Worm (Caenorhabditis elegans) whole organism, early embryonic: ENCODE data around the gene pes-5.

ENCODE experiments used
- B0310.2 ChIP-seq: sonication (generic microtip); optimal IDR thresholded peaks from 2 replicates; lab custom pipeline; 2016; ENCODE audit warnings: mild to moderate bottlenecking, missing genetic modification characterization, missing compliant biosample characterization
- F13C5.2 ChIP-seq: sonication (generic microtip); optimal IDR thresholded peaks from 2 replicates; lab custom pipeline; 2017; ENCODE audit warnings: mild to moderate bottlenecking, missing genetic modification characterization, inconsistent platforms, missing compliant biosample characterization
- aly-1 ChIP-seq: sonication (generic microtip); optimal IDR thresholded peaks from 2 replicates; lab custom pipeline; 2016; ENCODE audit warnings: missing genetic modification characterization, missing compliant biosample characterization
- ama-1 ChIP-seq: fragments of 150-350 bp; optimal IDR thresholded peaks from 2 replicates; lab custom pipeline; 2014
- ceh-13 ChIP-seq: fragments of 200-800 bp; sonication (Bioruptor generic); optimal IDR thresholded peaks from 2 replicates; lab custom pipeline; 2018; ENCODE audit warnings: mild to moderate bottlenecking, missing genetic modification characterization, missing compliant biosample characterization
- ceh-36 ChIP-seq: sonication (generic microtip); optimal IDR thresholded peaks from 2 replicates; lab custom pipeline; 2016; ENCODE audit warnings: missing genetic modification characterization, inconsistent platforms, missing compliant biosample characterization
- ets-7 ChIP-seq: sonication (generic microtip); optimal IDR thresholded peaks from 2 replicates; lab custom pipeline; 2016; ENCODE audit warnings: missing genotype, missing genetic modification characterization, missing compliant biosample characterization
- flt-1 ChIP-seq: fragments of 200-800 bp; sonication (Bioruptor generic); IDR thresholded peaks from 2 replicates; pipeline ENCODE4 v1.3.6; 2022; ENCODE audit warnings: missing genetic modification characterization, missing compliant biosample characterization
- hmbx-1 ChIP-seq: sonication (generic microtip); optimal IDR thresholded peaks from 2 replicates; lab custom pipeline; 2016; ENCODE audit warnings: mild to moderate bottlenecking, missing genetic modification characterization, missing compliant biosample characterization
- hmg-4 ChIP-seq: fragments of 200-800 bp; sonication (Bioruptor generic); optimal IDR thresholded peaks from 2 replicates; lab custom pipeline; 2018; ENCODE audit warnings: mild to moderate bottlenecking, missing genetic modification characterization, missing compliant biosample characterization
- hnd-1 ChIP-seq: sonication (generic microtip); optimal IDR thresholded peaks from 2 replicates; lab custom pipeline; 2016; ENCODE audit warnings: missing genetic modification characterization, missing compliant biosample characterization
- pes-1 ChIP-seq: fragments of 200-800 bp; sonication (Bioruptor generic); IDR thresholded peaks from 2 replicates; pipeline ENCODE4 v1.3.6; 2022; ENCODE audit warnings: missing genetic modification reagents, missing genetic modification characterization, missing compliant biosample characterization
- scrt-1 ChIP-seq: fragments of 200-800 bp; sonication (Bioruptor generic); IDR thresholded peaks from 2 replicates; pipeline ENCODE4 v1.3.6; 2022; ENCODE audit warnings: missing genetic modification characterization, missing compliant biosample characterization
- sea-1 ChIP-seq: fragments of 200-800 bp; sonication (Bioruptor generic); conservative IDR thresholded peaks from 2 replicates; pipeline ENCODE4 v1.3.6; 2022; ENCODE audit warnings: missing genetic modification characterization, missing compliant biosample characterization
- tbx-11 ChIP-seq: fragments of 200-800 bp; sonication (Bioruptor generic); IDR thresholded peaks from 2 replicates; pipeline ENCODE4 v1.3.6; 2022; ENCODE audit warnings: missing genetic modification characterization, missing compliant biosample characterization
- tbx-37 ChIP-seq: fragments of 200-800 bp; sonication (Bioruptor generic); conservative IDR thresholded peaks from 2 replicates; pipeline ENCODE4 v1.3.6; 2022; ENCODE audit warnings: missing genetic modification reagents, missing genetic modification characterization, missing compliant biosample characterization
- tra-4 ChIP-seq: sonication (generic microtip); optimal IDR thresholded peaks from 2 replicates; lab custom pipeline; 2017; ENCODE audit warnings: missing genetic modification characterization, missing compliant biosample characterization

Gene pes-5

ce11 chrII:11844072-11844471, 14.3 kb upstream of the pes-5 start:
- TF ChIP-seq aly-1 (tag; lab: Kevin White, UChicago) (no peak), hmg-4 (no peak), pes-1 (GFP tag; lab: Robert Waterston, UW) (no peak), tbx-11 (GFP tag; lab: Robert Waterston, UW) (no peak), flt-1 (GFP tag; lab: Robert Waterston, UW) (no peak), B0310.2 (tag; lab: Kevin White, UChicago) (no peak), ceh-13 (GFP tag; lab: Kevin White, UChicago) (no peak), hmbx-1 (no peak), hnd-1 (tag; lab: Kevin White, UChicago) (no peak), scrt-1 (GFP tag; lab: Robert Waterston, UW) (no peak), F13C5.2 (tag; lab: Kevin White, UChicago) (no peak), ets-7 (tag; lab: Kevin White, UChicago) (no peak), ama-1 (lab: Kevin White, UChicago) (no peak), tra-4 (tag; lab: Kevin White, UChicago) (no peak), tbx-37 (no peak), ceh-36 (tag; lab: Kevin White, UChicago) (no peak), sea-1 (GFP tag; lab: Robert Waterston, UW) (no peak)

- TF ChIP-seq ama-1 (lab: Kevin White, UChicago) (no peak), flt-1 (GFP tag; lab: Robert Waterston, UW) (no peak), scrt-1 (GFP tag; lab: Robert Waterston, UW) (no peak), ets-7 (tag; lab: Kevin White, UChicago) (no peak), pes-1 (GFP tag; lab: Robert Waterston, UW) (no peak), hnd-1 (tag; lab: Kevin White, UChicago) (no peak), F13C5.2 (tag; lab: Kevin White, UChicago) (no peak), ceh-13 (GFP tag; lab: Kevin White, UChicago) (no peak), tra-4 (tag; lab: Kevin White, UChicago) (no peak), sea-1 (GFP tag; lab: Robert Waterston, UW) (no peak), ceh-36 (tag; lab: Kevin White, UChicago) (no peak), tbx-37 (no peak), hmbx-1 (no peak), hmg-4 (no peak)
These were observed 13.6 kb upstream of the pes-5 start for ce11 chrII:11843441-11843840.

- TF ChIP-seq scrt-1 (GFP tag; lab: Robert Waterston, UW) (no peak), ets-7 (tag; lab: Kevin White, UChicago) (no peak), ceh-36 (tag; lab: Kevin White, UChicago) (no peak), hmbx-1 (no peak), tbx-11 (GFP tag; lab: Robert Waterston, UW) (no peak), pes-1 (GFP tag; lab: Robert Waterston, UW) (no peak), sea-1 (GFP tag; lab: Robert Waterston, UW) (no peak), tbx-37 (no peak), flt-1 (GFP tag; lab: Robert Waterston, UW) (no peak), hmg-4 (no peak), ama-1 (lab: Kevin White, UChicago) (no peak), ceh-13 (GFP tag; lab: Kevin White, UChicago) (no peak), aly-1 (tag; lab: Kevin White, UChicago) (no peak), hnd-1 (tag; lab: Kevin White, UChicago) (no peak)
These were observed 12.9 kb upstream of the pes-5 start for ce11 chrII:11842766-11843165.

ce11 chrII:11842317-11842716, 12.5 kb upstream of the pes-5 start, which contains the start of gene T27D12.1:
Gene T27D12.1 (plus strand): TSS chrII:11842617.
- TF ChIP-seq tbx-11 (GFP tag; lab: Robert Waterston, UW), result no peak
- TF ChIP-seq hnd-1 (tag; lab: Kevin White, UChicago), result no peak
- no peak for TF ChIP-seq ets-7 (tag; lab: Kevin White, UChicago)
- TF ChIP-seq tra-4 (tag; lab: Kevin White, UChicago), result no peak
- TF ChIP-seq hmg-4, result no peak
- no peak for TF ChIP-seq ceh-36 (tag; lab: Kevin White, UChicago)
- no peak for TF ChIP-seq ama-1 (lab: Kevin White, UChicago)
- no peak for TF ChIP-seq pes-1 (GFP tag; lab: Robert Waterston, UW)
- TF ChIP-seq hmbx-1, result no peak
- no peak for TF ChIP-seq scrt-1 (GFP tag; lab: Robert Waterston, UW)
- TF ChIP-seq B0310.2 (tag; lab: Kevin White, UChicago), result no peak
- TF ChIP-seq ceh-13 (GFP tag; lab: Kevin White, UChicago), result no peak
- no peak for TF ChIP-seq aly-1 (tag; lab: Kevin White, UChicago)
- TF ChIP-seq flt-1 (GFP tag; lab: Robert Waterston, UW), result no peak
- TF ChIP-seq tbx-37, result no peak
- no peak for TF ChIP-seq sea-1 (GFP tag; lab: Robert Waterston, UW)
- TF ChIP-seq F13C5.2 (tag; lab: Kevin White, UChicago), result no peak

ce11 chrII:11841653-11842052, 11.8 kb upstream of the pes-5 start:
- TF ChIP-seq sea-1 (GFP tag; lab: Robert Waterston, UW), result no peak
- no peak for TF ChIP-seq hmg-4
- no peak for TF ChIP-seq ceh-36 (tag; lab: Kevin White, UChicago)
- no peak for TF ChIP-seq tbx-37
- no peak for TF ChIP-seq ets-7 (tag; lab: Kevin White, UChicago)

- TF ChIP-seq sea-1 (GFP tag; lab: Robert Waterston, UW) (no peak), tra-4 (tag; lab: Kevin White, UChicago) (no peak), ama-1 (lab: Kevin White, UChicago) (no peak), scrt-1 (GFP tag; lab: Robert Waterston, UW) (no peak), hmbx-1 (no peak), F13C5.2 (tag; lab: Kevin White, UChicago) (no peak), flt-1 (GFP tag; lab: Robert Waterston, UW) (no peak), ets-7 (tag; lab: Kevin White, UChicago) (no peak), hnd-1 (tag; lab: Kevin White, UChicago) (no peak), tbx-37 (no peak), ceh-13 (GFP tag; lab: Kevin White, UChicago) (no peak)
These were observed 9.3 kb upstream of the pes-5 start for ce11 chrII:11839116-11839515.

- TF ChIP-seq ceh-13 (GFP tag; lab: Kevin White, UChicago) (no peak), flt-1 (GFP tag; lab: Robert Waterston, UW) (no peak), F13C5.2 (tag; lab: Kevin White, UChicago) (no peak), tbx-37 (no peak), sea-1 (GFP tag; lab: Robert Waterston, UW) (no peak), B0310.2 (tag; lab: Kevin White, UChicago) (no peak), ama-1 (lab: Kevin White, UChicago) (no peak), hmg-4 (no peak), pes-1 (GFP tag; lab: Robert Waterston, UW) (no peak), scrt-1 (GFP tag; lab: Robert Waterston, UW) (no peak), hnd-1 (tag; lab: Kevin White, UChicago) (no peak), ets-7 (tag; lab: Kevin White, UChicago) (no peak), tra-4 (tag; lab: Kevin White, UChicago) (no peak), ceh-36 (tag; lab: Kevin White, UChicago) (no peak)
These were observed 8.5 kb upstream of the pes-5 start for ce11 chrII:11838353-11838752.
